Worm (Caenorhabditis elegans) whole organism, late embryonic: ENCODE results near the gene C56C10.6.
A peak's percentile ranks its signal among the peaks of the same experiment; 100 is the strongest.

Experiments used
- C08G9.2 ChIP-seq: sonication (generic microtip); optimal IDR thresholded peaks from 2 replicates; lab custom pipeline; 2016; ENCODE audit warnings: mild to moderate bottlenecking, missing genetic modification characterization, moderate library complexity, missing compliant biosample characterization
- C38D4.7 ChIP-seq: fragments of 200-800 bp; sonication (Bioruptor generic); optimal IDR thresholded peaks from 2 replicates; lab custom pipeline; 2018; ENCODE audit warnings: mild to moderate bottlenecking, missing genetic modification characterization, moderate library complexity, missing compliant biosample characterization
- K02D7.2 ChIP-seq: sonication (generic microtip); optimal IDR thresholded peaks from 2 replicates; lab custom pipeline; 2017; ENCODE audit warnings: mild to moderate bottlenecking, missing genetic modification characterization, missing compliant biosample characterization
- T23F11.4 ChIP-seq: fragments of 200-800 bp; sonication (Bioruptor generic); optimal IDR thresholded peaks from 2 replicates; lab custom pipeline; 2018; ENCODE audit warnings: mild to moderate bottlenecking, missing genetic modification characterization, missing compliant biosample characterization
- Y22D7AL.16 ChIP-seq: sonication (generic microtip); optimal IDR thresholded peaks from 2 replicates; lab custom pipeline; 2016; ENCODE audit warnings: missing genetic modification characterization, missing compliant biosample characterization
- ahr-1 ChIP-seq: sonication (generic microtip); optimal IDR thresholded peaks from 2 replicates; lab custom pipeline; 2016; ENCODE audit warnings: missing genetic modification characterization, missing compliant biosample characterization
- ceh-14 ChIP-seq: sonication (generic microtip); optimal IDR thresholded peaks from 2 replicates; lab custom pipeline; 2016; ENCODE audit warnings: missing genotype, missing genetic modification characterization, missing compliant biosample characterization
- ceh-18 ChIP-seq: sonication (generic microtip); optimal IDR thresholded peaks from 2 replicates; lab custom pipeline; 2016; ENCODE audit warnings: missing genetic modification characterization, missing compliant biosample characterization
- ceh-19 ChIP-seq: fragments of 200-800 bp; sonication (Bioruptor generic); optimal IDR thresholded peaks from 2 replicates; lab custom pipeline; 2018; ENCODE audit warnings: mild to moderate bottlenecking, missing genetic modification characterization, missing compliant biosample characterization
- ceh-2 ChIP-seq: sonication (generic microtip); optimal IDR thresholded peaks from 2 replicates; lab custom pipeline; 2016; ENCODE audit warnings: missing genotype, missing genetic modification characterization, missing compliant biosample characterization
- ceh-22 ChIP-seq: sonication (generic microtip); optimal IDR thresholded peaks from 2 replicates; lab custom pipeline; 2017; ENCODE audit warnings: missing biosample characterization, missing genetic modification characterization
- ceh-24 ChIP-seq: sonication (generic microtip); optimal IDR thresholded peaks from 2 replicates; lab custom pipeline; 2016; ENCODE audit warnings: mild to moderate bottlenecking, missing genetic modification characterization, missing compliant biosample characterization
- ceh-30 ChIP-seq: fragments of 150-350 bp; optimal IDR thresholded peaks from 2 replicates; lab custom pipeline; 2014; ENCODE audit warnings: missing biosample characterization, missing genetic modification characterization
- ceh-31 ChIP-seq: sonication (generic microtip); optimal IDR thresholded peaks from 2 replicates; lab custom pipeline; 2016; ENCODE audit warnings: missing genetic modification characterization, missing compliant biosample characterization
- ceh-34 ChIP-seq: sonication (generic microtip); optimal IDR thresholded peaks from 2 replicates; lab custom pipeline; 2016; ENCODE audit warnings: mild to moderate bottlenecking, missing genetic modification characterization, missing compliant biosample characterization
- ceh-45 ChIP-seq: fragments of 200-800 bp; sonication (Bioruptor generic); IDR thresholded peaks from 2 replicates; pipeline ENCODE4 v1.3.6; 2022; ENCODE audit warnings: missing genetic modification reagents, missing genetic modification characterization, missing compliant biosample characterization
- ceh-6 ChIP-seq: fragments of 200-800 bp; sonication (Bioruptor generic); optimal IDR thresholded peaks from 2 replicates; lab custom pipeline; 2018; ENCODE audit warnings: mild to moderate bottlenecking, missing genetic modification characterization, missing compliant biosample characterization
- che-1 ChIP-seq: sonication (generic microtip); optimal IDR thresholded peaks from 2 replicates; lab custom pipeline; 2016; ENCODE audit warnings: mild to moderate bottlenecking, missing genetic modification characterization, missing compliant biosample characterization
- dmd-4 ChIP-seq: sonication (generic microtip); optimal IDR thresholded peaks from 2 replicates; lab custom pipeline; 2016; ENCODE audit warnings: borderline replicate concordance, missing genetic modification characterization, missing compliant biosample characterization
- dve-1 ChIP-seq: sonication (generic microtip); optimal IDR thresholded peaks from 2 replicates; lab custom pipeline; 2017; ENCODE audit warnings: antibody characterized with exemption, mild to moderate bottlenecking, missing genetic modification characterization, missing compliant biosample characterization
- elt-2 ChIP-seq: sonication (generic microtip); optimal IDR thresholded peaks from 2 replicates; lab custom pipeline; 2016; ENCODE audit warnings: missing genetic modification reagents, missing genetic modification characterization, missing compliant biosample characterization
- ets-4 ChIP-seq: sonication (generic microtip); optimal IDR thresholded peaks from 2 replicates; lab custom pipeline; 2016; ENCODE audit warnings: missing genetic modification characterization, missing compliant biosample characterization
- fax-1 ChIP-seq: sonication (generic microtip); optimal IDR thresholded peaks from 2 replicates; lab custom pipeline; 2016; ENCODE audit warnings: missing genotype, missing genetic modification characterization, missing compliant biosample characterization
- fkh-10 ChIP-seq: fragments of 150-350 bp; optimal IDR thresholded peaks from 2 replicates; lab custom pipeline; 2014; ENCODE audit warnings: missing biosample characterization, missing genetic modification reagents, missing genetic modification characterization
- gmeb-2 ChIP-seq: sonication (generic microtip); optimal IDR thresholded peaks from 2 replicates; lab custom pipeline; 2016; ENCODE audit warnings: missing genetic modification characterization, inconsistent platforms, missing compliant biosample characterization
- hlh-13 ChIP-seq: fragments of 200-800 bp; sonication (Bioruptor generic); optimal IDR thresholded peaks from 2 replicates; lab custom pipeline; 2018; ENCODE audit warnings: mild to moderate bottlenecking, missing genetic modification characterization, missing compliant biosample characterization
- hlh-30 ChIP-seq: sonication (generic microtip); optimal IDR thresholded peaks from 2 replicates; lab custom pipeline; 2017; ENCODE audit warnings: antibody characterized with exemption, missing genetic modification characterization, missing compliant biosample characterization; ENCODE audit not compliant: insufficient read depth
- hlh-6 ChIP-seq: sonication (generic microtip); optimal IDR thresholded peaks from 2 replicates; lab custom pipeline; 2016; ENCODE audit warnings: missing genotype, missing genetic modification characterization, missing compliant biosample characterization
- hlh-8 ChIP-seq: sonication (generic microtip); optimal IDR thresholded peaks from 2 replicates; lab custom pipeline; 2016; ENCODE audit warnings: missing genotype, missing genetic modification characterization, missing compliant biosample characterization
- lim-6 ChIP-seq: sonication (generic microtip); optimal IDR thresholded peaks from 2 replicates; lab custom pipeline; 2016; ENCODE audit warnings: missing genetic modification characterization, missing compliant biosample characterization
- lin-11 ChIP-seq: fragments of 200-800 bp; sonication (Bioruptor generic); optimal IDR thresholded peaks from 2 replicates; lab custom pipeline; 2018; ENCODE audit warnings: mild to moderate bottlenecking, missing genetic modification characterization, missing compliant biosample characterization
- mec-3 ChIP-seq: sonication (generic microtip); optimal IDR thresholded peaks from 2 replicates; lab custom pipeline; 2016; ENCODE audit warnings: borderline replicate concordance, missing genetic modification characterization, missing compliant biosample characterization
- nfya-1 ChIP-seq: sonication (generic microtip); optimal IDR thresholded peaks from 2 replicates; lab custom pipeline; 2017; ENCODE audit warnings: missing genetic modification characterization, mild to moderate bottlenecking, missing compliant biosample characterization, antibody characterized with exemption, moderate library complexity
- nhr-232 ChIP-seq: sonication (generic microtip); optimal IDR thresholded peaks from 2 replicates; lab custom pipeline; 2016; ENCODE audit warnings: missing genetic modification characterization, missing compliant biosample characterization
- odd-2 ChIP-seq: sonication (generic microtip); optimal IDR thresholded peaks from 2 replicates; lab custom pipeline; 2017; ENCODE audit warnings: antibody characterized with exemption, mild to moderate bottlenecking, missing genetic modification characterization, missing compliant biosample characterization
- pag-3 ChIP-seq: sonication (generic microtip); optimal IDR thresholded peaks from 2 replicates; lab custom pipeline; 2016; ENCODE audit warnings: missing compliant biosample characterization, missing genetic modification characterization, borderline replicate concordance
- pat-9 ChIP-seq: fragments of 200-800 bp; sonication (Bioruptor generic); optimal IDR thresholded peaks from 2 replicates; lab custom pipeline; 2018; ENCODE audit warnings: mild to moderate bottlenecking, missing genetic modification characterization, moderate library complexity, missing compliant biosample characterization
- pax-1 ChIP-seq: fragments of 150-350 bp; optimal IDR thresholded peaks from 2 replicates; lab custom pipeline; 2014; ENCODE audit warnings: missing biosample characterization, missing genetic modification characterization
- pha-2 ChIP-seq: sonication (generic microtip); optimal IDR thresholded peaks from 2 replicates; lab custom pipeline; 2017; ENCODE audit warnings: mild to moderate bottlenecking, missing genetic modification characterization, missing compliant biosample characterization
- pha-4 ChIP-seq: fragments of 150-350 bp; optimal IDR thresholded peaks from 2 replicates; lab custom pipeline; 2018; ENCODE audit warnings: missing biosample characterization, missing genetic modification reagents, missing genetic modification characterization
- pros-1 ChIP-seq: fragments of 150-350 bp; optimal IDR thresholded peaks from 2 replicates; lab custom pipeline; 2014; ENCODE audit warnings: missing biosample characterization, missing genetic modification reagents, missing genetic modification characterization
- ref-2 ChIP-seq: sonication (generic microtip); optimal IDR thresholded peaks from 2 replicates; lab custom pipeline; 2016; ENCODE audit warnings: missing genetic modification characterization, missing compliant biosample characterization
- rnt-1 ChIP-seq: sonication (generic microtip); optimal IDR thresholded peaks from 2 replicates; lab custom pipeline; 2016; ENCODE audit warnings: missing genetic modification characterization, missing compliant biosample characterization
- sdc-2 ChIP-seq: sonication (generic microtip); optimal IDR thresholded peaks from 2 replicates; lab custom pipeline; 2016; ENCODE audit warnings: missing genotype, missing genetic modification characterization, missing compliant biosample characterization
- sox-4 ChIP-seq: sonication (generic microtip); optimal IDR thresholded peaks from 2 replicates; lab custom pipeline; 2017; ENCODE audit warnings: mild to moderate bottlenecking, missing genetic modification characterization, inconsistent platforms, missing compliant biosample characterization
- syd-9 ChIP-seq: sonication (generic microtip); optimal IDR thresholded peaks from 2 replicates; lab custom pipeline; 2016; ENCODE audit warnings: mild to moderate bottlenecking, missing genetic modification characterization, moderate library complexity, missing compliant biosample characterization
- tbx-2 ChIP-seq: sonication (generic microtip); optimal IDR thresholded peaks from 2 replicates; lab custom pipeline; 2016; ENCODE audit warnings: missing genetic modification characterization, missing compliant biosample characterization
- ttx-3 ChIP-seq: sonication (generic microtip); optimal IDR thresholded peaks from 2 replicates; lab custom pipeline; 2016; ENCODE audit warnings: missing genetic modification reagents, missing genetic modification characterization, missing compliant biosample characterization
- unc-42 ChIP-seq: sonication (generic microtip); optimal IDR thresholded peaks from 2 replicates; lab custom pipeline; 2016; ENCODE audit warnings: missing genotype, missing genetic modification characterization, missing compliant biosample characterization
- unc-55 ChIP-seq: sonication (generic microtip); optimal IDR thresholded peaks from 2 replicates; lab custom pipeline; 2017; ENCODE audit warnings: missing biosample characterization, missing genetic modification reagents, missing genetic modification characterization
- unc-86 ChIP-seq: sonication (generic microtip); optimal IDR thresholded peaks from 2 replicates; lab custom pipeline; 2016; ENCODE audit warnings: missing genetic modification characterization, missing compliant biosample characterization
- zip-5 ChIP-seq: sonication (generic microtip); optimal IDR thresholded peaks from 2 replicates; lab custom pipeline; 2016; ENCODE audit warnings: missing genetic modification characterization, missing compliant biosample characterization
- ztf-16 ChIP-seq: sonication (generic microtip); optimal IDR thresholded peaks from 2 replicates; lab custom pipeline; 2017; ENCODE audit warnings: missing genetic modification characterization, missing compliant biosample characterization

Gene C56C10.6

ce11 chrII:6565077-6565476, 16.1 kb downstream of the C56C10.6 start, which contains the start of gene mpz-3:
mpz-3 (minus strand) TSS chrII:6565396.
- TF ChIP-seq zip-5 (tag; lab: Kevin White, UChicago) (no peak), lin-11 (tag; lab: Kevin White, UChicago) (peak; percentile 39), mec-3 (no peak), nfya-1 (no peak), rnt-1 (tag; lab: Kevin White, UChicago) (no peak), ceh-2 (tag; lab: Kevin White, UChicago) (peak; percentile 2), hlh-30 (tag; lab: Kevin White, UChicago) (no peak), K02D7.2 (tag; lab: Kevin White, UChicago) (peak; percentile 10), pat-9 (peak; percentile 38), unc-86 (tag; lab: Kevin White, UChicago) (no peak), odd-2 (tag; lab: Kevin White, UChicago) (no peak), elt-2 (tag; lab: Kevin White, UChicago) (peak; percentile 49), ceh-34 (peak; percentile 10), ceh-14 (tag; lab: Kevin White, UChicago) (no peak), ets-4 (tag; lab: Kevin White, UChicago) (no peak), hlh-6 (tag; lab: Kevin White, UChicago) (peak; percentile 47), ceh-6 (GFP tag; lab: Kevin White, UChicago) (peak; percentile 42), che-1 (tag; lab: Kevin White, UChicago) (peak; percentile 20), C08G9.2 (tag; lab: Kevin White, UChicago) (no peak), ceh-19 (GFP tag; lab: Kevin White, UChicago) (peak; percentile 36), pag-3 (tag; lab: Kevin White, UChicago) (no peak), unc-42 (tag; lab: Kevin White, UChicago) (no peak), tbx-2 (tag; lab: Kevin White, UChicago) (peak; percentile 39), pha-4 (tag; lab: Kevin White, UChicago) (no peak), pros-1 (no peak), hlh-8 (tag; lab: Kevin White, UChicago) (no peak), ttx-3 (tag; lab: Kevin White, UChicago) (peak; percentile 55), pax-1 (tag; lab: Kevin White, UChicago) (no peak), lim-6 (tag; lab: Kevin White, UChicago) (no peak), nhr-232 (tag; lab: Kevin White, UChicago) (peak; percentile 49), ceh-22 (no peak), ztf-16 (tag; lab: Kevin White, UChicago) (peak; percentile 20), ceh-18 (no peak), unc-55 (GFP tag; lab: Kevin White, UChicago) (no peak), C38D4.7 (GFP tag; lab: Kevin White, UChicago) (peak; percentile 8), ceh-45 (GFP tag; lab: Robert Waterston, UW) (no peak), ref-2 (no peak), Y22D7AL.16 (tag; lab: Kevin White, UChicago) (peak; percentile 32), ceh-24 (tag; lab: Kevin White, UChicago) (no peak), dmd-4 (tag; lab: Kevin White, UChicago) (no peak), pha-2 (tag; lab: Kevin White, UChicago) (no peak), syd-9 (peak; percentile 2), sdc-2 (no peak), hlh-13 (GFP tag; lab: Kevin White, UChicago) (no peak), dve-1 (tag; lab: Kevin White, UChicago) (peak; percentile 30), fax-1 (tag; lab: Kevin White, UChicago) (peak; percentile 23), fkh-10 (no peak), ceh-30 (tag; lab: Kevin White, UChicago) (no peak), gmeb-2 (tag; lab: Kevin White, UChicago) (no peak), ceh-31 (peak; percentile 23), ahr-1 (tag; lab: Kevin White, UChicago) (no peak), sox-4 (tag; lab: Kevin White, UChicago) (peak; percentile 37), T23F11.4 (no peak)
